Worm (Caenorhabditis elegans) whole organism, mixed stage, embryonic: ENCODE measurements around the gene efl-2.
A peak's percentile ranks its signal among the peaks of the same experiment; 100 is the strongest.

ENCODE experiments used
- M03D4.4 ChIP-seq: sonication (generic microtip); optimal IDR thresholded peaks from 2 replicates; lab custom pipeline; 2017; ENCODE audit warnings: mild to moderate bottlenecking, missing genetic modification characterization, missing compliant biosample characterization
- bed-3 ChIP-seq: fragments of 200-800 bp; sonication (Bioruptor generic); optimal IDR thresholded peaks from 3 replicates; lab custom pipeline; 2018; ENCODE audit warnings: mild to moderate bottlenecking, missing genetic modification characterization, moderate library complexity, missing compliant biosample characterization
- blmp-1 ChIP-seq: fragments of 150-350 bp; optimal IDR thresholded peaks from 2 replicates; lab custom pipeline; 2014; ENCODE audit warnings: missing biosample characterization, missing genetic modification characterization
- ceh-39 ChIP-seq: fragments of 150-350 bp; optimal IDR thresholded peaks from 2 replicates; lab custom pipeline; 2014; ENCODE audit warnings: missing biosample characterization, missing genetic modification characterization
- ceh-43 ChIP-seq: fragments of 200-800 bp; sonication (Bioruptor generic); optimal IDR thresholded peaks from 2 replicates; lab custom pipeline; 2018; ENCODE audit warnings: mild to moderate bottlenecking, missing genetic modification characterization, moderate library complexity, missing compliant biosample characterization
- ceh-83 ChIP-seq: fragments of 200-800 bp; sonication (Bioruptor generic); optimal IDR thresholded peaks from 2 replicates; lab custom pipeline; 2018; ENCODE audit warnings: mild to moderate bottlenecking, missing genetic modification characterization, missing compliant biosample characterization
- ces-1 ChIP-seq: fragments of 150-350 bp; optimal IDR thresholded peaks from 2 replicates; lab custom pipeline; 2014; ENCODE audit warnings: missing biosample characterization, missing genetic modification reagents, missing genetic modification characterization
- cnd-1 ChIP-seq: fragments of 200-800 bp; sonication (Bioruptor generic); optimal IDR thresholded peaks from 2 replicates; lab custom pipeline; 2018; ENCODE audit warnings: mild to moderate bottlenecking, missing genetic modification characterization, missing compliant biosample characterization
- drap-1 ChIP-seq: fragments of 200-800 bp; sonication (Bioruptor generic); optimal IDR thresholded peaks from 3 replicates; lab custom pipeline; 2018; ENCODE audit warnings: mild to moderate bottlenecking, missing genetic modification characterization, missing compliant biosample characterization
- elt-1 ChIP-seq: sonication (generic microtip); optimal IDR thresholded peaks from 2 replicates; lab custom pipeline; 2017; ENCODE audit warnings: missing genetic modification characterization, mild to moderate bottlenecking, missing compliant biosample characterization, antibody characterized with exemption, moderate library complexity, borderline replicate concordance; ENCODE audit not compliant: insufficient read depth
- elt-3 ChIP-seq: fragments of 150-350 bp; optimal IDR thresholded peaks from 2 replicates; lab custom pipeline; 2014; ENCODE audit warnings: missing biosample characterization, missing genetic modification characterization
- flh-1 ChIP-seq: fragments of 200-800 bp; sonication (Bioruptor generic); optimal IDR thresholded peaks from 2 replicates; lab custom pipeline; 2018; ENCODE audit warnings: mild to moderate bottlenecking, missing genetic modification characterization, moderate library complexity, missing compliant biosample characterization
- ham-2 ChIP-seq: fragments of 200-800 bp; sonication (Bioruptor generic); optimal IDR thresholded peaks from 2 replicates; lab custom pipeline; 2018; ENCODE audit warnings: mild to moderate bottlenecking, missing genetic modification characterization, missing compliant biosample characterization
- hlh-1 ChIP-seq: fragments of 150-350 bp; optimal IDR thresholded peaks from 2 replicates; lab custom pipeline; 2014; ENCODE audit warnings: missing biosample characterization, missing genetic modification reagents, missing genetic modification characterization
- lin-13 ChIP-seq: fragments of 150-350 bp; optimal IDR thresholded peaks from 2 replicates; lab custom pipeline; 2014; ENCODE audit warnings: missing biosample characterization, missing genetic modification characterization
- lin-32 ChIP-seq: fragments of 200-800 bp; sonication (Bioruptor generic); optimal IDR thresholded peaks from 2 replicates; lab custom pipeline; 2018; ENCODE audit warnings: mild to moderate bottlenecking, missing genetic modification characterization, missing compliant biosample characterization
- lsy-2 ChIP-seq: fragments of 150-350 bp; optimal IDR thresholded peaks from 2 replicates; lab custom pipeline; 2014; ENCODE audit warnings: missing biosample characterization, missing genetic modification characterization
- mab-5 ChIP-seq: fragments of 150-350 bp; optimal IDR thresholded peaks from 2 replicates; lab custom pipeline; 2014; ENCODE audit warnings: missing biosample characterization, missing genetic modification characterization
- mep-1 ChIP-seq: fragments of 150-350 bp; optimal IDR thresholded peaks from 2 replicates; lab custom pipeline; 2017; ENCODE audit warnings: missing biosample characterization, missing genetic modification reagents, missing genetic modification characterization, inconsistent platforms
- mls-2 ChIP-seq: sonication (generic microtip); optimal IDR thresholded peaks from 2 replicates; lab custom pipeline; 2016; ENCODE audit warnings: mild to moderate bottlenecking, missing genetic modification characterization, moderate library complexity, missing compliant biosample characterization
- nhr-12 ChIP-seq: fragments of 150-350 bp; optimal IDR thresholded peaks from 2 replicates; lab custom pipeline; 2014; ENCODE audit warnings: missing biosample characterization, missing genetic modification characterization
- nhr-2 ChIP-seq: fragments of 150-350 bp; optimal IDR thresholded peaks from 2 replicates; lab custom pipeline; 2014; ENCODE audit warnings: missing biosample characterization, missing genetic modification characterization
- nhr-237 ChIP-seq: fragments of 150-350 bp; optimal IDR thresholded peaks from 2 replicates; lab custom pipeline; 2014; ENCODE audit warnings: missing biosample characterization, missing genetic modification characterization
- nhr-28 ChIP-seq: fragments of 150-350 bp; optimal IDR thresholded peaks from 2 replicates; lab custom pipeline; 2014; ENCODE audit warnings: missing biosample characterization, missing genetic modification characterization
- nhr-76 ChIP-seq: sonication (generic microtip); optimal IDR thresholded peaks from 2 replicates; lab custom pipeline; 2017; ENCODE audit warnings: missing biosample characterization, missing genetic modification characterization
- pha-4 ChIP-seq: fragments of 150-350 bp; optimal IDR thresholded peaks from 2 replicates; lab custom pipeline; 2018; ENCODE audit warnings: missing biosample characterization, missing genetic modification reagents, missing genetic modification characterization
- sem-2 ChIP-seq: fragments of 200-800 bp; sonication (Bioruptor generic); optimal IDR thresholded peaks from 2 replicates; lab custom pipeline; 2018; ENCODE audit warnings: mild to moderate bottlenecking, missing genetic modification characterization, missing compliant biosample characterization
- snpc-4 ChIP-seq: fragments of 150-350 bp; optimal IDR thresholded peaks from 2 replicates; lab custom pipeline; 2014; ENCODE audit warnings: missing biosample characterization, missing genetic modification characterization
- sptf-1 ChIP-seq: sonication (generic microtip); optimal IDR thresholded peaks from 2 replicates; lab custom pipeline; 2017; ENCODE audit warnings: mild to moderate bottlenecking, missing genetic modification characterization, moderate library complexity, missing compliant biosample characterization
- tbx-8 ChIP-seq: fragments of 200-800 bp; sonication (Bioruptor generic); optimal IDR thresholded peaks from 2 replicates; lab custom pipeline; 2018; ENCODE audit warnings: mild to moderate bottlenecking, missing genetic modification characterization, moderate library complexity, missing compliant biosample characterization
- unc-120 ChIP-seq: sonication (generic microtip); optimal IDR thresholded peaks from 2 replicates; lab custom pipeline; 2017; ENCODE audit warnings: missing genetic modification characterization, missing compliant biosample characterization; ENCODE audit not compliant: poor library complexity, severe bottlenecking
- unc-39 ChIP-seq: fragments of 150-350 bp; optimal IDR thresholded peaks from 2 replicates; lab custom pipeline; 2014; ENCODE audit warnings: missing biosample characterization, missing genetic modification characterization
- unc-62 ChIP-seq: fragments of 150-350 bp; optimal IDR thresholded peaks from 2 replicates; lab custom pipeline; 2014; ENCODE audit warnings: missing biosample characterization, missing genetic modification reagents, missing genetic modification characterization
- zip-8 ChIP-seq: fragments of 150-350 bp; optimal IDR thresholded peaks from 2 replicates; lab custom pipeline; 2014; ENCODE audit warnings: missing biosample characterization, missing genetic modification characterization
- ztf-11 ChIP-seq: fragments of 150-350 bp; optimal IDR thresholded peaks from 2 replicates; lab custom pipeline; 2014; ENCODE audit warnings: missing biosample characterization, missing genetic modification characterization

Gene efl-2

ce11 chrII:13446597-13446996, 40.7 kb downstream of the efl-2 start:
- TF ChIP-seq mab-5 (tag; lab: Kevin White, UChicago) (no peak), nhr-2 (tag; lab: Kevin White, UChicago) (no peak), sem-2 (GFP tag; lab: Kevin White, UChicago) (no peak)

DNA sequence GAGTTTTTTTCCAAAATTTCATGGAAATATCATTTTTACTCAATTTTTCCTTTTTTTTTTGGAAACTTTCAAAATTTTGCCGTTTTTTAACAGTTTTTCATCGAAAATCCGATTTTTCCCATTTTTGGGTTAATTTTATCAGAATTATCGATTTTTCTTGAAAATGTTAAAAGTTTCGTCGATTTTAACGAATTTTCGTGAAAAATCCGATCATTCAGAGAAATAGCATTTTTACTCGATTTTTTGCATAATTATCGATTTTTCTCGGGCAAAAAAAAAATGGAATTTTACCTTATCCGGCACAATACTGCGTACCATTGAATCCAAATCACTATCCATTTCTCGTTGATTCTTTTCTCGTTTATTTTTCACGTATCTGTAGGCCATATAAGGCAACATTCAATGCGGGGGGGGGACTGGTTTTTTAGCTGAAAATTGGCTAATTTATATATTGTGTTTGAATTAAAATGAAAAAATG, 41.3 kb downstream of the efl-2 start, which contains the start of gene tbc-14:
TSS of gene tbc-14 (minus strand) at position 428 of the 478 bp plus-strand sequence.
- no peak for TF ChIP-seq bed-3 (GFP tag; lab: Kevin White, UChicago)
- TF ChIP-seq ceh-39 = no peak
- TF ChIP-seq nhr-237 (tag; lab: Kevin White, UChicago) = no peak
- no peak for TF ChIP-seq ceh-83 (GFP tag; lab: Kevin White, UChicago)
- no peak for TF ChIP-seq unc-62 (GFP tag; lab: Kevin White, UChicago)
- TF ChIP-seq flh-1 (GFP tag; lab: Kevin White, UChicago) = no peak
- no peak for TF ChIP-seq pha-4 (tag; lab: Kevin White, UChicago)
- no peak for TF ChIP-seq lin-13 (tag; lab: Kevin White, UChicago)
- no peak for TF ChIP-seq nhr-76 (tag; lab: Kevin White, UChicago)
- no peak for TF ChIP-seq mab-5 (tag; lab: Kevin White, UChicago)
- TF ChIP-seq elt-1 (tag; lab: Kevin White, UChicago) = no peak
- no peak for TF ChIP-seq drap-1 (GFP tag; lab: Kevin White, UChicago)
- no peak for TF ChIP-seq lsy-2 (tag; lab: Kevin White, UChicago)
- TF ChIP-seq blmp-1 (tag; lab: Kevin White, UChicago) = no peak
- no peak for TF ChIP-seq cnd-1 (tag; lab: Kevin White, UChicago)
- no peak for TF ChIP-seq nhr-2 (tag; lab: Kevin White, UChicago)
- TF ChIP-seq nhr-28 (tag; lab: Kevin White, UChicago) = no peak
- TF ChIP-seq hlh-1 (tag; lab: Kevin White, UChicago) = no peak

ce11 chrII:13447668-13448067, 41.7 kb downstream of the efl-2 start:
- TF ChIP-seq bed-3 (GFP tag; lab: Kevin White, UChicago) (no peak), sptf-1 (no peak), flh-1 (GFP tag; lab: Kevin White, UChicago) (no peak), unc-120 (tag; lab: Kevin White, UChicago) (no peak), ceh-83 (GFP tag; lab: Kevin White, UChicago) (no peak), mab-5 (tag; lab: Kevin White, UChicago) (no peak), elt-1 (tag; lab: Kevin White, UChicago) (no peak), tbx-8 (GFP tag; lab: Kevin White, UChicago) (no peak), unc-62 (GFP tag; lab: Kevin White, UChicago) (peak; percentile 38), M03D4.4 (tag; lab: Kevin White, UChicago) (no peak), hlh-1 (tag; lab: Kevin White, UChicago) (peak; percentile 76), drap-1 (GFP tag; lab: Kevin White, UChicago) (no peak), elt-3 (tag; lab: Kevin White, UChicago) (no peak), ces-1 (peak; percentile 71), cnd-1 (tag; lab: Kevin White, UChicago) (no peak), sem-2 (GFP tag; lab: Kevin White, UChicago) (no peak), mls-2 (tag; lab: Kevin White, UChicago) (no peak), ztf-11 (tag; lab: Kevin White, UChicago) (no peak), nhr-12 (tag; lab: Kevin White, UChicago) (no peak), ceh-43 (GFP tag; lab: Kevin White, UChicago) (no peak), ham-2 (GFP tag; lab: Kevin White, UChicago) (no peak), lin-13 (tag; lab: Kevin White, UChicago) (peak; percentile 68), lsy-2 (tag; lab: Kevin White, UChicago) (peak; percentile 67), nhr-237 (tag; lab: Kevin White, UChicago) (peak; percentile 77), unc-39 (tag; lab: Kevin White, UChicago) (no peak), nhr-2 (tag; lab: Kevin White, UChicago) (no peak), mep-1 (tag; lab: Kevin White, UChicago) (peak; percentile 75), snpc-4 (tag; lab: Kevin White, UChicago) (no peak), pha-4 (tag; lab: Kevin White, UChicago) (peak; percentile 58), ceh-39 (peak; percentile 37), nhr-76 (tag; lab: Kevin White, UChicago) (no peak), nhr-28 (tag; lab: Kevin White, UChicago) (no peak), lin-32 (no peak), zip-8 (no peak), blmp-1 (tag; lab: Kevin White, UChicago) (no peak)
